Fruit fly (Drosophila melanogaster) Kc167 (cell line): ENCODE measurements around the gene Set8.

Experiments used
- Myc ChIP-seq: fragments of >200 bp; optimal IDR thresholded peaks from 2 replicates; lab custom pipeline; 2017; ENCODE audit warnings: missing external identifiers
- Sin3A ChIP-seq: fragments of >200 bp; optimal IDR thresholded peaks from 2 replicates; lab custom pipeline; 2018; ENCODE audit warnings: missing external identifiers
- h ChIP-seq: fragments of >200 bp; optimal IDR thresholded peaks from 3 replicates; lab custom pipeline; 2018; ENCODE audit warnings: missing external identifiers
- insv ChIP-seq: fragments of >200 bp; optimal IDR thresholded peaks from 3 replicates; lab custom pipeline; 2018; ENCODE audit warnings: missing external identifiers
- psq ChIP-seq: fragments of >200 bp; optimal IDR thresholded peaks from 2 replicates; lab custom pipeline; 2017; ENCODE audit warnings: missing external identifiers
- ttk ChIP-seq: sonication (Bioruptor generic); optimal IDR thresholded peaks from 2 replicates; lab custom pipeline; 2017; ENCODE audit warnings: missing external identifiers

Set8 gene

dm6 chr3R:14354599-14354998 is 38.8 kb downstream of the Set8 start:
- TF ChIP-seq Sin3A (lab: Kevin White, UChicago) (no peak), insv (lab: Kevin White, UChicago) (no peak), Myc (lab: Kevin White, UChicago) (no peak), h (no peak), psq (lab: Kevin White, UChicago) (no peak), ttk (lab: Kevin White, UChicago) (no peak)

dm6 chr3R:14356619-14357018 is 40.8 kb downstream of the Set8 start:
- TF ChIP-seq insv (lab: Kevin White, UChicago): no peak
- no peak for TF ChIP-seq Sin3A (lab: Kevin White, UChicago)
- no peak for TF ChIP-seq psq (lab: Kevin White, UChicago)
- TF ChIP-seq Myc (lab: Kevin White, UChicago): no peak
- no peak for TF ChIP-seq h
- TF ChIP-seq ttk (lab: Kevin White, UChicago): no peak

DNA sequence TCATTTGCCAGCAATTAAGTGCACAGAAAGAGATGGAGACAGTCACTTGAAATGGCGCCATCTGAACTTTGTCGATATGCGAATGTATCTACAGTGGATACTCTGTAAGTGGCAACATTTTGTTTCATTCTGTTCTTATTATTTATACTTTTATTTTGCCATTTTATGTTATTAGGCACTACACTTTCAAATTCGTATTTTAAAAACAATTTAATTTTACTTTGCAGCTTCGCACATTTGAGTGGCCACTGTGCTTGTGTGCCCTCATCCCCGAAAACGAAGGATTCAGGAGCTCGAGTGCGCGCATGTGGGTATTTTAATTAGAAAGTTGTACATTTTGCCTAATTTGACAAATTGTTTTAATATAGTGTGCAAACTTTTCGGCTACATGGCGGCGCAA is 41.6 kb downstream of the Set8 start:
- no peak for TF ChIP-seq insv (lab: Kevin White, UChicago)
- no peak for TF ChIP-seq Myc (lab: Kevin White, UChicago)
- no peak for TF ChIP-seq h
- TF ChIP-seq ttk (lab: Kevin White, UChicago): no peak
- TF ChIP-seq Sin3A (lab: Kevin White, UChicago): no peak

- no peak for TF ChIP-seq insv (lab: Kevin White, UChicago)
- no peak for TF ChIP-seq Myc (lab: Kevin White, UChicago)
- no peak for TF ChIP-seq psq (lab: Kevin White, UChicago)
- TF ChIP-seq ttk (lab: Kevin White, UChicago): no peak
- TF ChIP-seq Sin3A (lab: Kevin White, UChicago): no peak
- TF ChIP-seq h: no peak
Measured at dm6 chr3R:14361741-14362232, 45.9 kb downstream of the Set8 start, which contains the start of gene Dnaaf5. Gene Dnaaf5, minus strand, starts transcription at chr3R:14361786.

DNA sequence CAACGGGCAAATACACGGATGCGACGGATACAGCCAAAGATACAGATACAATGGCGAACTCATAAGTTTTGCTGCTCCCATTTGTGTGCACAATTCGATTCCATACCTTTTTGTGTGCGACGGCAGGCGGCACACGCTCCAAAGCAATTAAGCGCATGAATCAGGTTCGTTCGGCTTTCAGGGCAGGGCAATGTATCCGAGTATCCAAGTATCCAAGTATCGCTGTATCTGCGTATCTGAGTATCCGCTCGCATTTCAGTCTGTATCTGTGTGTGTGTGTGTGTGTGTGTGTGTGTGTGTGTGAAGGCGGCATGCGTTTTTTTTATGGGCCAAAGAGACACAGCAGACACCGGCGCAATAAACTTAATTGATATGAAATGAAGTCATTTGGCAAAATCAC is 47.3 kb downstream of the Set8 start:
- no peak for TF ChIP-seq Sin3A (lab: Kevin White, UChicago)
- no peak for TF ChIP-seq ttk (lab: Kevin White, UChicago)
- no peak for TF ChIP-seq h
- TF ChIP-seq psq (lab: Kevin White, UChicago): no peak
- TF ChIP-seq insv (lab: Kevin White, UChicago): no peak
- TF ChIP-seq Myc (lab: Kevin White, UChicago): no peak

DNA sequence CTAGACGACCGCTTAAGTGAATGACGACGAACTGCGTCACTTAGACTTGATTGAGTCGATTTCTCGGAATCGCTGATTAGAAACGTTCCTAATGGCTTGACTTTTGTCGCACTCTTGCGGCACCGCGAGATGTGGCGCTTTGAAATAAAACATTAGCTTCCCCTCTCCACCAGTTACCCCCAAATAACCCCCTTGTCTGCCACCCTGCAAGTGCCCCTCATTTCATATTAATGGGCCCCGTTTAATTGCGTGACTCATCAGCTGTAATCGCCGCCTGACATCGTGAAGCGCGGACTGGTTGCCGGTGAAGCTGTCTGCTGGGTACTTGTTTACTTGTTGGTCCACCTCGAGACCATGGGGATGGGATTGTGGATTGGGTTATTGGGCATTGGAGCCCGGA is 48.3 kb downstream of the Set8 start:
- TF ChIP-seq Sin3A (lab: Kevin White, UChicago) (no peak), Myc (lab: Kevin White, UChicago) (no peak), h (no peak), ttk (lab: Kevin White, UChicago) (no peak), insv (lab: Kevin White, UChicago) (no peak), psq (lab: Kevin White, UChicago) (no peak)

dm6 chr3R:14365918-14366317 is 50.1 kb downstream of the Set8 start:
- TF ChIP-seq psq (lab: Kevin White, UChicago): no peak
- no peak for TF ChIP-seq ttk (lab: Kevin White, UChicago)

dm6 chr3R:14366882-14367281 is 51.0 kb downstream of the Set8 start:
- no peak for TF ChIP-seq psq (lab: Kevin White, UChicago)
- no peak for TF ChIP-seq ttk (lab: Kevin White, UChicago)
- TF ChIP-seq h: no peak
- TF ChIP-seq insv (lab: Kevin White, UChicago): no peak
- TF ChIP-seq Sin3A (lab: Kevin White, UChicago): no peak
- TF ChIP-seq Myc (lab: Kevin White, UChicago): no peak

dm6 chr3R:14369481-14370198 is 53.8 kb downstream of the Set8 start:
- TF ChIP-seq insv (lab: Kevin White, UChicago) (no peak), Myc (lab: Kevin White, UChicago) (no peak), Sin3A (lab: Kevin White, UChicago) (no peak), psq (lab: Kevin White, UChicago) (no peak), ttk (lab: Kevin White, UChicago) (no peak)
